Fruit fly (Drosophila melanogaster): ENCODE data around the gene Uch-L5.

Gene Uch-L5

dm6 chr3L:9426656-9427294, 50.0 kb downstream of the Uch-L5 start, which contains the start of the genes Atat and Shc (continued):
- TF ChIP-seq CTCF (GFP tag; optimal IDR thresholded peaks at IDR 0.05) (peak; percentile 62), CG10209 (GFP tag; optimal IDR thresholded peaks at IDR 0.05) (peak; percentile 99), CG3407 (GFP tag; optimal IDR thresholded peaks at IDR 0.05) (peak; percentile 92), tin (GFP tag; optimal IDR thresholded peaks at IDR 0.05) (peak; percentile 100), ro (GFP tag; IDR thresholded peaks at IDR 0.05) (peak; percentile 98), eyg (GFP tag; optimal IDR thresholded peaks at IDR 0.05) (peak; percentile 99), nerfin-1 (tag; optimal IDR thresholded peaks at IDR 0.05) (peak; percentile 95), bcd (GFP tag; optimal IDR thresholded peaks at IDR 0.05) (peak; percentile 99), org-1 (GFP tag; optimal IDR thresholded peaks at IDR 0.05) (peak; percentile 96), Neu2 (GFP tag; optimal IDR thresholded peaks at IDR 0.05; ENCODE audit: borderline replicate concordance) (peak; percentile 97), phol (tag; optimal IDR thresholded peaks at IDR 0.05) (peak; percentile 99), Dip2 (GFP tag; IDR thresholded peaks at IDR 0.05) (peak; percentile 83), ham (GFP tag; IDR thresholded peaks at IDR 0.05) (peak; percentile 98), CG17361 (GFP tag; IDR thresholded peaks at IDR 0.05) (peak; percentile 98), mam (GFP tag; optimal IDR thresholded peaks at IDR 0.05) (peak; percentile 100), Doc3 (GFP tag; IDR thresholded peaks at IDR 0.05; ENCODE audit: partially characterized antibody) (peak; percentile 90), Ets97D (GFP tag; optimal IDR thresholded peaks at IDR 0.05) (peak; percentile 97), Dad (GFP tag; optimal IDR thresholded peaks at IDR 0.05) (peak; percentile 99), klu (GFP tag; IDR thresholded peaks at IDR 0.05) (peak; percentile 100), CG14050 (GFP tag; IDR thresholded peaks at IDR 0.05) (peak; percentile 99), pho (GFP tag; optimal IDR thresholded peaks at IDR 0.05) (peak; percentile 100), HHEX (GFP tag; optimal IDR thresholded peaks at IDR 0.05) (peak; percentile 99), CG8089 (GFP tag; optimal IDR thresholded peaks at IDR 0.05) (peak; percentile 99), Hr51 (GFP tag; optimal IDR thresholded peaks at IDR 0.05) (peak; percentile 97 to 100), HLH3B (GFP tag; IDR thresholded peaks at IDR 0.05) (peak; percentile 100), scrt (GFP tag; optimal IDR thresholded peaks at IDR 0.05) (peak; percentile 94), Taf1 (GFP tag; IDR thresholded peaks at IDR 0.05) (peak; percentile 99), rib (GFP tag; IDR thresholded peaks at IDR 0.05) (peak; percentile 99), Sox102F (GFP tag; optimal IDR thresholded peaks at IDR 0.05) (peak; percentile 99), Lim3 (GFP tag; IDR thresholded peaks at IDR 0.05) (peak; percentile 99), Oaz (GFP tag; IDR thresholded peaks at IDR 0.05) (peak; percentile 99), row (GFP tag; IDR thresholded peaks at IDR 0.05) (peak; percentile 100), CG11247 (GFP tag; IDR thresholded peaks at IDR 0.05) (peak; percentile 100), az2 (GFP tag; optimal IDR thresholded peaks at IDR 0.05) (peak; percentile 99), CG15514 (GFP tag; optimal IDR thresholded peaks at IDR 0.05) (peak; percentile 96), D19B (GFP tag; optimal IDR thresholded peaks at IDR 0.05) (peak; percentile 97), CG13775 (GFP tag; optimal IDR thresholded peaks at IDR 0.05) (peak; percentile 99), ttk (GFP tag; IDR thresholded peaks at IDR 0.05) (peak; percentile 100), vvl (GFP tag; IDR thresholded peaks at IDR 0.05) (peak; percentile 99), CG4282 (GFP tag; optimal IDR thresholded peaks at IDR 0.05) (peak; percentile 100), CG1792 (GFP tag; optimal IDR thresholded peaks at IDR 0.05) (peak; percentile 99), CG32532 (GFP tag; IDR thresholded peaks at IDR 0.05) (peak; percentile 100), lov (optimal IDR thresholded peaks at IDR 0.05) (no peak), lov (GFP tag; IDR thresholded peaks at IDR 0.05) (peak; percentile 99), tgo (GFP tag; IDR thresholded peaks at IDR 0.05) (peak; percentile 100), CG4617 (GFP tag; optimal IDR thresholded peaks at IDR 0.05; ENCODE audit: borderline replicate concordance) (peak; percentile 100), ranshi (GFP tag; IDR thresholded peaks at IDR 0.05) (peak; percentile 100), chinmo (GFP tag; IDR thresholded peaks at IDR 0.05; ENCODE audit: partially characterized antibody) (peak; percentile 53; the same call in 2 of the 4 replicates), odd (GFP tag; optimal IDR thresholded peaks at IDR 0.05) (peak; percentile 88), abd-A (tag; optimal IDR thresholded peaks at IDR 0.05) (peak; percentile 85), CG8388 (GFP tag; optimal IDR thresholded peaks at IDR 0.05) (peak; percentile 94)
